Worm (Caenorhabditis elegans): ENCODE measurements around the gene F13D11.4.

The F13D11.4 gene

DNA sequence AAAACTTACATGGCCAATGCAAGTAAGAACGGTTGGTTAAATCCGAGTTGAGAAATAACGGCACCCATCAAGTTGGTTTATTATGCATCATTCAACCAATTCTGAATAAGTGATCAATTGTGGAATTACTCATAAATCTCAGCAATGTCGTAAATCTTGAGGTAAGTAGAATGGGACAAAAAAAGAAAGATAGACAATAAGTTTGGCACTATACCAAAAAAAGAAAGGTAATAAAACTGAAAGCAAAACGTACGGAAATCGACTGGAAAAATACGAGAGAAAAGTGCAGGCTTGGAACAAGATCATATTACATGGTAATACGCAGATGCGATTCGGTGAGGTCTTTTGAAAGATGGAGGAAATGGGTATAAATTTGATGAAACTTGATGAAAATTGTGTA, 35.9 kb downstream of the F13D11.4 start, which contains the start of gene F46G11.4:
Gene F46G11.4, minus strand, starts transcription at position 101 of the 400 bp plus-strand sequence.
- no peak for TF ChIP-seq tbx-37 (GFP tag; conservative IDR thresholded peaks at IDR 0.05)
- TF ChIP-seq flt-1 (GFP tag; IDR thresholded peaks at IDR 0.05): no peak
- no peak for TF ChIP-seq pes-1 (GFP tag; IDR thresholded peaks at IDR 0.05)
- TF ChIP-seq aly-1 (tag; optimal IDR thresholded peaks at IDR 0.05): no peak
- TF ChIP-seq ceh-36 (tag; optimal IDR thresholded peaks at IDR 0.05): no peak
- no peak for TF ChIP-seq scrt-1 (GFP tag; IDR thresholded peaks at IDR 0.05)
- TF ChIP-seq hmbx-1 (tag; optimal IDR thresholded peaks at IDR 0.05): no peak
- no peak for TF ChIP-seq B0310.2 (tag; optimal IDR thresholded peaks at IDR 0.05)
- TF ChIP-seq ets-7 (tag; optimal IDR thresholded peaks at IDR 0.05): no peak
- TF ChIP-seq tbx-11 (GFP tag; IDR thresholded peaks at IDR 0.05): no peak
- no peak for TF ChIP-seq tra-4 (tag; optimal IDR thresholded peaks at IDR 0.05)
- no peak for TF ChIP-seq sea-1 (GFP tag; conservative IDR thresholded peaks at IDR 0.05)
- no peak for TF ChIP-seq ama-1 (optimal IDR thresholded peaks at IDR 0.05)
- no peak for TF ChIP-seq hmg-4 (GFP tag; optimal IDR thresholded peaks at IDR 0.05)

DNA sequence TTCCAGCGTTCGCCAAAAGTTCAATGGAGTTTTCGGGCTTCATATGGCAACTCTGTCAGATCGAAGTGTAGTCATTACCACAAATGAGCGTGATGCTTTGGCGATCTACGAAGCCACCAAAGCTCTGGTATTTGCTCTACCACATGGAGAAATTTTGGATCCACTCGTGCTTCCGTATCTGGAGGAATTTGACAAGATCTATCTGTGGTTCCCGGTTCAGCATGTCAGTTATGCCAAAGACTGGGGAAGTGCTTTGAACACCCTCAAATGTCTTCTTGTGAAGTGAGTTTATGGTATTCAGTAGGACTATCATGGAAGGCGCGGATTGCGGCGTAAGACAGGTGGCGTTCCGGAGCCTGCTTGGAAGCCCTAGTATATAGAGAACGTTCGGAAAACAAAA, 40.2 kb downstream of the F13D11.4 start:
- TF ChIP-seq tra-4 (tag; optimal IDR thresholded peaks at IDR 0.05) (no peak), aly-1 (tag; optimal IDR thresholded peaks at IDR 0.05) (no peak), ets-7 (tag; optimal IDR thresholded peaks at IDR 0.05) (no peak), pes-1 (GFP tag; IDR thresholded peaks at IDR 0.05) (no peak), ceh-13 (GFP tag; optimal IDR thresholded peaks at IDR 0.05) (no peak), F13C5.2 (tag; optimal IDR thresholded peaks at IDR 0.05) (no peak), tbx-11 (GFP tag; IDR thresholded peaks at IDR 0.05) (no peak), hmbx-1 (tag; optimal IDR thresholded peaks at IDR 0.05) (no peak), hmg-4 (GFP tag; optimal IDR thresholded peaks at IDR 0.05) (no peak)

DNA sequence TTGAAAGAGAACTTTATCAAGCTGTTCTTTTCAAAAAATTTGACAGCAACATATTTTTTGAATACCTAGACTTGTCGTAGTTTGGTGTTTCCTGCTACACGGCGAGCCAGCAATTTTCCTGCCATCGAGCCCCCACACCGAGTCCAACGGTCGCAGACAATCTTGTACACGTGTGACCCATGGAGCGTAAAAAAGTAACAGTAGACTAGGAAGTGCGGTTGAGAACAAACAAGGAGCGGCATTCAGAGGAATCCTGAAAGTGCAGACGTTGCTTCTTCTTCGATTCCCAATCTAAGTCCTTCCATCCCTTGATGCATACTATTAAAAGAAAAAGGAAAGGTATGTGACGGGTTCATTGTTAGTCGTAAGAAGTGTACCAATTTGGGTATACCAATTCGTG, 43.7 kb downstream of the F13D11.4 start, which contains the start of gene twnk-1:
Gene twnk-1, plus strand, starts transcription at position 301 of the 400 bp plus-strand sequence.
- TF ChIP-seq flt-1 (GFP tag; IDR thresholded peaks at IDR 0.05) (no peak), ceh-36 (tag; optimal IDR thresholded peaks at IDR 0.05) (no peak), B0310.2 (tag; optimal IDR thresholded peaks at IDR 0.05) (no peak), hmg-4 (GFP tag; optimal IDR thresholded peaks at IDR 0.05) (no peak), tra-4 (tag; optimal IDR thresholded peaks at IDR 0.05) (no peak), tbx-11 (GFP tag; IDR thresholded peaks at IDR 0.05) (no peak), sea-1 (GFP tag; conservative IDR thresholded peaks at IDR 0.05) (no peak), ceh-13 (GFP tag; optimal IDR thresholded peaks at IDR 0.05) (no peak), hmbx-1 (tag; optimal IDR thresholded peaks at IDR 0.05) (no peak), hnd-1 (tag; optimal IDR thresholded peaks at IDR 0.05) (no peak)

DNA sequence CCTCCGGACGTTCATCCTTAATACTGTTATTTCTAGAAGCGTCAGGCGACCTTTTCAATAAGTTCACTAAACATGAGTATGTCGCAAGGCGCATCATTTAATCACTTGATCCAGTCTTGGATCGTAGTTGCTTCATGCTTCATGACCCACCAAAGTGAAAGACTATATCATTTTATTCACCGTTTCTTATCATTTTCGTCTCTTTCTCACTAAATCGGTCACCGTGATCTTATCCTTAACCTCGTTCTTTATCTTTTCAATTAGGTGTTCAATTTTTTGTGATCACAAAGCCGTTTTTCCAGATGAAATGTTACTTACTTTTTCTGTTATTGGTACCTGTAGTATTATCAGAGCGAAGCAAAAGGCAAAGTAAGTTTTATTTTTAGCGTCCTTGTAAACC, 46.7 kb downstream of the F13D11.4 start, which contains the start of gene F46G11.2:
Gene F46G11.2, plus strand, starts transcription at position 301 of the 400 bp plus-strand sequence.
- TF ChIP-seq ama-1 (optimal IDR thresholded peaks at IDR 0.05) (no peak), pes-1 (GFP tag; IDR thresholded peaks at IDR 0.05) (no peak)

DNA sequence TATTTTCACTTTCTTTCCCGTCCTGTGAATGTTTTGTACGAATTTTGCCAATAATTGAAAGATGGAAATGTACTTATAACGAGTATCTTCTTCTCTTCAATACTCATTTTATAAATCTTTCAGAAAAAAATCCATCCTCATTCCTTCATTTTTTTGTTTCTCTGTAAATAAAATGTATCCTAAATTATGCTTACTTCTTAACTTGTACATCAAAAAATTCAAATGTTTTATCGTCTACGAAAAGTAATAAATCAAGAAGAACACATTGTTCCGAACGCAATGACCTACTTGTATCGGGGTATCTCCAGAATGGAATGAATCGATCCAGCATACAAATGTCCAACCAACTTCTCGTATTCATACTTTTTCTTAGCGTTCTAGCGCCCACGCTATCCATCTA, 48.4 kb downstream of the F13D11.4 start, which contains the start of gene F46G11.6:
Gene F46G11.6, plus strand, starts transcription at position 301 of the 400 bp plus-strand sequence.
- no peak for TF ChIP-seq B0310.2 (tag; optimal IDR thresholded peaks at IDR 0.05)
- TF ChIP-seq hmg-4 (GFP tag; optimal IDR thresholded peaks at IDR 0.05): no peak

DNA sequence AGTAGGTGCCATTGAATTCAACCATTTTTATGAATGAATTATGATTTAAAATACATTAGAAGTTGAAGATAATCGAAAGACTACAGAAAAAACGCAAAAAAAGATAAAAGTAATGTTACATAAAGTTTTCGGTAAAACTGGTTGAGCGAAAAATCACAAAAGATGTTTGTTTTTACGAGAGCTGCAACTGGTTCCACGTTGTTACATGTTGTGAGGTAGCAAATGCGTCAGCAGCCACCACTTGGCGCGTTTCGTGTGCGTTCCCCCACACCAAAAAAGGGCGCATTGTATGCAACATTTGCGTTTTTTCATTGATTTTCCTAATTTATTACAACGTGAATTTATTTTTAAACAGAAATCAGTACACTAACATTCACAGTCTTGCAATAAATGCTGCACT, 52.5 kb downstream of the F13D11.4 start, which contains the start of gene gakh-1:
Gene gakh-1, plus strand, starts transcription at position 347 of the 400 bp plus-strand sequence.
- TF ChIP-seq ama-1 (optimal IDR thresholded peaks at IDR 0.05): no peak
- TF ChIP-seq B0310.2 (tag; optimal IDR thresholded peaks at IDR 0.05): no peak
- TF ChIP-seq aly-1 (tag; optimal IDR thresholded peaks at IDR 0.05): no peak
- TF ChIP-seq scrt-1 (GFP tag; IDR thresholded peaks at IDR 0.05): no peak

Data from whole organism, early embryonic.